Fruit fly (Drosophila melanogaster): ENCODE data around the gene Nna1.

The Nna1 gene

DNA sequence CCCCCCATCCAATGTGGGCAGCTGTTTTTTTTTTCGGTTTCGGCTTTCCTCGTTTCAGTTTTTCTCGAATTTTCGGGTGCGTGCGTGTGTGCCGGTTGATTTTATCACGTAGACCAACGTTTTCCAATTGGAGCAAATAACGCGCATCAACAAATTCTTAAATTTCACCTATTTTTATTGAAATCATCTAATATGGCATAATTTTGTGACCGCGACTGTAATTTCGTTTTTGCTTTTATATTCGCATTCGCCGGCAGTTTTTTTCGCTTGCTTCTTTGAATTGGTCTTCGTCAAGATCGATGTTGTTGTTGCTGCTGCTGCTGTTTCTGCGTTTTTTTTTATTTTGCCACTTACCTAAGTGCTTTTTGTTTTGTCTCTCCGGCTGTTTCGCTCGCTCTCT lies 62.4 kb downstream of the Nna1 start:
- TF ChIP-seq psq (optimal IDR thresholded peaks at IDR 0.05) (no peak), EcR (GFP tag; optimal IDR thresholded peaks at IDR 0.05) (no peak), usp (GFP tag; optimal IDR thresholded peaks at IDR 0.05) (no peak), pan (optimal IDR thresholded peaks at IDR 0.05) (no peak), Dll (optimal IDR thresholded peaks at IDR 0.05) (no peak), CG8478 (optimal IDR thresholded peaks at IDR 0.05) (no peak)

DNA sequence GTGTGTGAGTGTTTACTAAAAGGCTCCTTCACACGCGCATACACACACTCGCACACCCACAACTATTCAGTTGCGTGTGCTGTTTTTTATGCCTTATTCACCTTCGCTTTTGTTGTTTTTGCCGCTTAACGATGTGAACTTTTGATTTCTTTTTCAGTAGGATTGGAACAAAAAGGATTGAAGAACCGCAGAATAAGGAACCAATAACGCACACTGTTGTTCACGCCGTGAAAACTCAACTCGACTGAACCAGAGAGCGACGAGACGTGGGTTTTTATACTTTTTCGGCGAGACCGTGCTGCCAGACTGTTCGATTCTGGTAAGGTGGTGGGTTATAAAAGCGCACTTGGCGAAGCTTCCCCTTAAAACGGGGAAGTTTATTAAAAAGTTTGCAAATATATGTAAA lies 63.1 kb downstream of the Nna1 start, which contains the start of gene Pdcd4:
Gene Pdcd4 (minus strand): TSS at position 255 of the 406 bp plus-strand sequence.
- TF ChIP-seq EcR (GFP tag; optimal IDR thresholded peaks at IDR 0.05), result peak in 1 of 2 experiments; percentile 51
- no peak for TF ChIP-seq Dll (optimal IDR thresholded peaks at IDR 0.05)

- TF ChIP-seq pan (optimal IDR thresholded peaks at IDR 0.05), result no peak
- TF ChIP-seq usp (GFP tag; optimal IDR thresholded peaks at IDR 0.05), result no peak
- no peak for TF ChIP-seq psq (optimal IDR thresholded peaks at IDR 0.05)
- no peak for TF ChIP-seq EcR (GFP tag; optimal IDR thresholded peaks at IDR 0.05)
- no peak for TF ChIP-seq Dll (optimal IDR thresholded peaks at IDR 0.05)
- TF ChIP-seq CG8478 (optimal IDR thresholded peaks at IDR 0.05), result no peak
Measured at dm6 chrX:13756776-13757312, 64.8 kb downstream of the Nna1 start, which contains the start of the genes CG32625 and Rtc1. Gene CG32625 (minus strand): TSS chrX:13756826. Gene Rtc1 (plus strand): TSS chrX:13757179.

DNA sequence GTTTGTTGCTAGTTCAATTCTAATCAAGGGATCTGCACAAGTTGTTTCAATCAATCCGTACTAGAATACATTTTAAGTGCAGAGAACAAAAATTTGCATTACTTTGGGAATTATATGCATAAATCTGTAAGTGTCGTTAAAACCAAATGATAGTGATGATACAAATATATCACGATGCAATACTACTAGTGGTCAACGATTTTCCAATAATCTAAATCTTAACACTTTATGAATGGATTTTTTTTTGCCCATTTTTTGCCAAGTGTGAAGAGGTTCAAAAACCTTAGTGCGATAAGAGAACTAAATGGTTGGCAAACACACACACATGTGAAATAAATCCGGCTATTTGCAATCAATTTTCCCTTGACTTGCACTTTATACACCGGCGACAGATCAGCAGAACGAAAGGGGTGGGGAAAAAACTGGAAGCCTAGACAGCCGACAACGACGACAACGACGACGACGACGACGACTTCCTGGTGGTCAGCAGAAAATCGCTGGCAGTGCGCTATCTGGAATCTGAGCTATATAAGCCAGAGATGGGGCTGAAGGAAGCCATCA lies 67.0 kb downstream of the Nna1 start, which contains the start of gene Yp3:
Gene Yp3 (plus strand): TSS at position 558 of the 561 bp plus-strand sequence.
- TF ChIP-seq Dll (optimal IDR thresholded peaks at IDR 0.05) (no peak), psq (optimal IDR thresholded peaks at IDR 0.05) (no peak)

DNA sequence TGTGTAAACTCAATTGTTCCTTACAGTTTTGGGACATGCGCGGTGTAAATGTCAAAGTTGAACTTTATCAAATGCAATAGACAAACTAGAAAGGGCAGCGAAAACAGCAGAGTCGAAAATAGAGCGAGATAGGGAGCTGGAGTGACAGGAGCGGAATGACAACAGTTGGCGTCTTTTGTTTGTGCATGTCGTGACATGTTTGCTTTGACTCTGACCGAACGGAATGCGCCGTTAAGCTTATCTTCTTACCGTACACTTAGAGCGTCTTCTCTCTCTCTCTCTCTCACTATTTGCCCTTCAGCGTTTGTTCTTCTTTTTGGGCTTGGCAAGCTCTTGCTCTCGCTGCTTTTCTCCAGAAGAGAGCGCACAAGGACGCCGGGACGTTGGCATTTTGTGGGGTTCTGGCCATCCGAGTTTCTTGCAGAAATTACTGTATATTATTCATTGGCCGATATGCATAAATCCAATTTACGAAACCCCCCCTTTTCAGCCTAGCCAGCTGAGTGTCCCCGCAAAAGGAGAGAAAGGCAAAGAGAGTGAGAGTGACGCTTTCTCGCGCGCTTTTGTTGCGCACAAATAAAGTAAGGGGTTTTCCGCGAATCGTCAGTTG lies 69.8 kb downstream of the Nna1 start:
- no peak for TF ChIP-seq EcR (GFP tag; optimal IDR thresholded peaks at IDR 0.05)
- no peak for TF ChIP-seq pan (optimal IDR thresholded peaks at IDR 0.05)
- peak; percentile 3 for TF ChIP-seq Dll (optimal IDR thresholded peaks at IDR 0.05)
- TF ChIP-seq CG8478 (optimal IDR thresholded peaks at IDR 0.05), result no peak
- no peak for TF ChIP-seq usp (GFP tag; optimal IDR thresholded peaks at IDR 0.05)
- no peak for TF ChIP-seq psq (optimal IDR thresholded peaks at IDR 0.05)

DNA sequence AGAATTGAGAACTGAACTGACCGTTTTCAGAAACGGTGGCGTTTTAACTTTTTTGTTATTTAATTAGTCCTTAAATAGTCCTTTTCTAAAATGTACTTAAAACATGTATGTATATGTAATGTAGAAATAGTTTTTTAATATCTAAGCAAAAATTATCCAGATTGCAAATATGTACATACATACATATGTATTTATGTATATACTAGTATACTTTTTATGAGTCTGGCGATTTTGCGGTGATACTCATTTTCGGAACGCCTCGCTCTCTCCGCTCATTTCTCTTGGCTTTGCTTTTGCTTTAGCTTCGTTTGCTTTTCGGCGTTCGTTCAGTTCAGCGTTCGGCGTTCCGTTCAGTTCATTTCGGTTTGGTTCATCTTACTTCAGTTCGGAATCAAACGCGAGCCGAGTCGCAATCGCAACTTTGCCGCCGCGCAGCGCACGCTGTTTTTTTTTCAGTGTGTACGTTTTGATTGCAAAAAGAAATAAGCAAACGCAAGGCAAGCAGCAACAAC lies 70.3 kb downstream of the Nna1 start, which contains the start of gene rdgB:
Gene rdgB (plus strand): TSS at position 381 of the 512 bp plus-strand sequence.
- no peak for TF ChIP-seq pan (optimal IDR thresholded peaks at IDR 0.05)
- no peak for TF ChIP-seq psq (optimal IDR thresholded peaks at IDR 0.05)
- TF ChIP-seq EcR (GFP tag; optimal IDR thresholded peaks at IDR 0.05), result no peak
- TF ChIP-seq CG8478 (optimal IDR thresholded peaks at IDR 0.05), result no peak
- no peak for TF ChIP-seq usp (GFP tag; optimal IDR thresholded peaks at IDR 0.05)
- TF ChIP-seq Dll (optimal IDR thresholded peaks at IDR 0.05), result no peak

dm6 chrX:13764397-13765119 lies 72.5 kb downstream of the Nna1 start:
- TF ChIP-seq usp (GFP tag; optimal IDR thresholded peaks at IDR 0.05) (no peak), pan (optimal IDR thresholded peaks at IDR 0.05) (no peak), CG8478 (optimal IDR thresholded peaks at IDR 0.05) (no peak), Dll (optimal IDR thresholded peaks at IDR 0.05) (no peak), EcR (GFP tag; optimal IDR thresholded peaks at IDR 0.05) (no peak), psq (optimal IDR thresholded peaks at IDR 0.05) (no peak)

DNA sequence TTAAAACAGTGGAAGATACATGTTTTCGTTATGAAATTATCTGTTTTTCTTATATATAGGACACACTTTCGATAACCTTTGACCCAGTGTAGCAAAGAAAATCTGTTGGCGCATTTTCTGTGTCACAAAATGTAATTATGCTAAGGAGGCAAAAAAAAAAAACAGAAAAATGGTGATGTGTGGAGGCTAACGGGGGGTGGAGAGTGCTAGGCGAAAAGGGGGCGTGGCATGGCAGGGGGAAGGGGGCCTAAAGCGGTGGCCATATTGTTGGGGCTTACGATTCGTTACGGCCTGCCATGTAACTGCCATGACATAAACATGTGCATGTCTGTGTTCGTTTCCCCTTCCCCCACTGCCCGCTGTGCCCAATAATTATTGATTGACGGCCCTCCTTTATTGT lies 73.1 kb downstream of the Nna1 start:
- TF ChIP-seq CG8478 (optimal IDR thresholded peaks at IDR 0.05) (no peak), usp (GFP tag; optimal IDR thresholded peaks at IDR 0.05) (no peak), Dll (optimal IDR thresholded peaks at IDR 0.05) (no peak), psq (optimal IDR thresholded peaks at IDR 0.05) (no peak), EcR (GFP tag; optimal IDR thresholded peaks at IDR 0.05) (no peak), pan (optimal IDR thresholded peaks at IDR 0.05) (no peak)

dm6 chrX:13766495-13766894 lies 74.4 kb downstream of the Nna1 start:
- TF ChIP-seq pan (optimal IDR thresholded peaks at IDR 0.05) (no peak), usp (GFP tag; optimal IDR thresholded peaks at IDR 0.05) (no peak), CG8478 (optimal IDR thresholded peaks at IDR 0.05) (no peak), psq (optimal IDR thresholded peaks at IDR 0.05) (no peak)
